Worm (Caenorhabditis elegans) whole organism, young adult: Measurements from ENCODE around the gene rpl-7A.
A peak's percentile ranks its signal among the peaks of the same experiment; 100 is the strongest.

Experiments
- D2030.7 ChIP-seq: fragments of 200-800 bp; sonication (Bioruptor generic); IDR thresholded peaks from 2 replicates; pipeline ENCODE4 v1.3.6; 2022; ENCODE audit warnings: missing genetic modification reagents, missing genetic modification characterization, missing compliant biosample characterization
- F55B11.4 ChIP-seq: sonication (generic microtip); optimal IDR thresholded peaks from 2 replicates; lab custom pipeline; 2016; ENCODE audit warnings: missing compliant biosample characterization, missing genetic modification characterization, borderline replicate concordance; ENCODE audit not compliant: insufficient read depth
- F57A8.1 ChIP-seq: fragments of 200-800 bp; sonication (Bioruptor generic); optimal IDR thresholded peaks from 2 replicates; lab custom pipeline; 2018; ENCODE audit warnings: mild to moderate bottlenecking, missing genetic modification characterization, moderate library complexity, missing compliant biosample characterization
- K12H6.12 ChIP-seq: fragments of 200-800 bp; sonication (Bioruptor generic); optimal IDR thresholded peaks from 2 replicates; lab custom pipeline; 2018; ENCODE audit warnings: mild to moderate bottlenecking, missing genetic modification characterization, missing compliant biosample characterization
- Y67H2A.10 ChIP-seq: fragments of 200-800 bp; sonication (Bioruptor generic); conservative IDR thresholded peaks from 2 replicates; pipeline ENCODE4 v1.3.6; 2022; ENCODE audit warnings: missing genetic modification reagents, missing genetic modification characterization, missing compliant biosample characterization
- Y79H2A.3 ChIP-seq: fragments of 200-800 bp; sonication (Bioruptor generic); conservative IDR thresholded peaks from 2 replicates; pipeline ENCODE4 v1.3.6; 2022; ENCODE audit warnings: missing genetic modification reagents, missing genetic modification characterization, missing compliant biosample characterization
- Y95B8A.8 ChIP-seq: fragments of 200-800 bp; sonication (Bioruptor generic); IDR thresholded peaks from 2 replicates; pipeline ENCODE4 v1.3.6; 2022; ENCODE audit warnings: missing genetic modification reagents, missing genetic modification characterization, missing compliant biosample characterization
- athp-1 ChIP-seq: sonication (generic microtip); optimal IDR thresholded peaks from 2 replicates; lab custom pipeline; 2017; ENCODE audit warnings: mild to moderate bottlenecking, missing genetic modification characterization, missing compliant biosample characterization
- attf-3 ChIP-seq: fragments of 200-800 bp; sonication (Bioruptor generic); conservative IDR thresholded peaks from 2 replicates; pipeline ENCODE4 v1.3.6; 2022; ENCODE audit warnings: missing genetic modification reagents, missing genetic modification characterization, missing compliant biosample characterization
- ccch-3 ChIP-seq: fragments of 200-800 bp; sonication (Bioruptor generic); optimal IDR thresholded peaks from 2 replicates; lab custom pipeline; 2018; ENCODE audit warnings: mild to moderate bottlenecking, missing genetic modification characterization, missing compliant biosample characterization
- cebp-1 ChIP-seq, 2 experiments: fragments of 200-800 bp in 1 of 2; sonication (Bioruptor generic) in 1 of 2; sonication (generic microtip) in 1 of 2; IDR thresholded peaks in 1 of 2; optimal IDR thresholded peaks in 1 of 2; 2 replicates each; pipeline versions ENCODE4 v1.3.6 to Lab custom; 2017 to 2022; ENCODE audit warnings: missing compliant biosample characterization in 2 of 2, missing genetic modification characterization in 2 of 2, mild to moderate bottlenecking in 1 of 2, missing genetic modification reagents in 1 of 2, moderate library complexity in 1 of 2
- cebp-2 ChIP-seq: fragments of 200-800 bp; sonication (Bioruptor generic); IDR thresholded peaks from 2 replicates; pipeline ENCODE4 v1.3.6; 2022; ENCODE audit warnings: missing genetic modification characterization, missing compliant biosample characterization
- ceh-79 ChIP-seq: sonication (generic microtip); optimal IDR thresholded peaks from 2 replicates; lab custom pipeline; 2017; ENCODE audit warnings: mild to moderate bottlenecking, missing genetic modification characterization, missing compliant biosample characterization
- ceh-91 ChIP-seq: fragments of 200-800 bp; sonication (Bioruptor generic); IDR thresholded peaks from 2 replicates; pipeline ENCODE4 v1.3.6; 2022; ENCODE audit warnings: missing genetic modification reagents, missing genetic modification characterization, missing compliant biosample characterization
- chd-7 ChIP-seq: sonication (generic microtip); optimal IDR thresholded peaks from 2 replicates; lab custom pipeline; 2016; ENCODE audit warnings: mild to moderate bottlenecking, missing genetic modification characterization, moderate library complexity, missing compliant biosample characterization
- dox-1 ChIP-seq: fragments of 200-800 bp; sonication (Bioruptor generic); IDR thresholded peaks from 2 replicates; pipeline ENCODE4 v1.3.6; 2022; ENCODE audit warnings: missing genetic modification reagents, missing genetic modification characterization, missing compliant biosample characterization
- dpff-1 ChIP-seq: sonication (generic microtip); optimal IDR thresholded peaks from 2 replicates; lab custom pipeline; 2017; ENCODE audit warnings: mild to moderate bottlenecking, missing genetic modification characterization, missing compliant biosample characterization
- egl-44 ChIP-seq: fragments of 200-800 bp; sonication (Bioruptor generic); IDR thresholded peaks from 2 replicates; pipeline ENCODE4 v1.3.6; 2022; ENCODE audit warnings: missing genetic modification reagents, missing genetic modification characterization, missing compliant biosample characterization
- hrde-1 ChIP-seq: sonication (generic microtip); optimal IDR thresholded peaks from 2 replicates; lab custom pipeline; 2016; ENCODE audit warnings: missing genetic modification characterization, mild to moderate bottlenecking, missing compliant biosample characterization, moderate library complexity, missing genotype, missing genetic modification reagents, borderline replicate concordance
- lin-40 ChIP-seq: sonication (generic microtip); optimal IDR thresholded peaks from 2 replicates; lab custom pipeline; 2016; ENCODE audit warnings: missing genetic modification characterization, mild to moderate bottlenecking, missing compliant biosample characterization, missing genotype, missing genetic modification reagents
- lsy-27 ChIP-seq: sonication (generic microtip); optimal IDR thresholded peaks from 2 replicates; lab custom pipeline; 2017; ENCODE audit warnings: missing genetic modification characterization, mild to moderate bottlenecking, missing compliant biosample characterization, antibody characterized with exemption, missing genotype, borderline replicate concordance; ENCODE audit not compliant: insufficient read depth
- madf-3 ChIP-seq: fragments of 200-800 bp; sonication (Bioruptor generic); IDR thresholded peaks from 2 replicates; pipeline ENCODE4 v1.3.6; 2022; ENCODE audit warnings: missing genetic modification reagents, missing genetic modification characterization, missing compliant biosample characterization
- mcd-1 ChIP-seq: fragments of 200-800 bp; sonication (Bioruptor generic); IDR thresholded peaks from 2 replicates; pipeline ENCODE4 v1.3.6; 2022; ENCODE audit warnings: missing genetic modification reagents, missing genetic modification characterization, missing compliant biosample characterization
- nfya-2 ChIP-seq: fragments of 200-800 bp; sonication (Bioruptor generic); IDR thresholded peaks from 2 replicates; pipeline ENCODE4 v1.3.6; 2022; ENCODE audit warnings: missing genetic modification reagents, missing genetic modification characterization, missing compliant biosample characterization
- nhr-120 ChIP-seq: fragments of 200-800 bp; sonication (Bioruptor generic); IDR thresholded peaks from 2 replicates; pipeline ENCODE4 v1.3.6; 2022; ENCODE audit warnings: missing genetic modification characterization, missing compliant biosample characterization
- nhr-179 ChIP-seq: sonication (generic microtip); optimal IDR thresholded peaks from 2 replicates; lab custom pipeline; 2016; ENCODE audit warnings: mild to moderate bottlenecking, missing genetic modification characterization, missing compliant biosample characterization
- nhr-80 ChIP-seq: sonication (generic microtip); optimal IDR thresholded peaks from 2 replicates; lab custom pipeline; 2016; ENCODE audit warnings: missing genetic modification characterization, missing compliant biosample characterization
- pha-4 ChIP-seq: fragments of 150-350 bp; sonication (generic microtip); optimal IDR thresholded peaks from 2 replicates; lab custom pipeline; 2014; ENCODE audit warnings: missing biosample characterization, missing genetic modification reagents, missing genetic modification characterization
- rec-8 ChIP-seq, 2 experiments: sonication (generic microtip); optimal IDR thresholded peaks; 2 replicates each; lab custom pipeline; 2016; ENCODE audit warnings: mild to moderate bottlenecking in 2 of 2, missing genetic modification characterization in 2 of 2, missing genetic modification reagents in 2 of 2, missing genotype in 2 of 2, missing biosample characterization in 1 of 2, missing compliant biosample characterization in 1 of 2, moderate library complexity in 1 of 2
- repo-1 ChIP-seq: sonication (generic microtip); optimal IDR thresholded peaks from 2 replicates; lab custom pipeline; 2017; ENCODE audit warnings: mild to moderate bottlenecking, missing genetic modification characterization, missing compliant biosample characterization
- sdz-38 ChIP-seq: sonication (generic microtip); optimal IDR thresholded peaks from 2 replicates; lab custom pipeline; 2016; ENCODE audit warnings: missing genotype, missing genetic modification characterization, missing compliant biosample characterization
- snpc-4 ChIP-seq, 5 experiments: fragments of 150-350 bp in 1 of 5; sonication (generic microtip) in 4 of 5; optimal IDR thresholded peaks; 2 replicates each; lab custom pipeline; 2014 to 2018; ENCODE audit warnings: missing genetic modification characterization in 5 of 5, missing biosample characterization in 3 of 5, antibody characterized with exemption in 2 of 5, mild to moderate bottlenecking in 2 of 5, missing compliant biosample characterization in 2 of 5, missing genotype in 2 of 5, moderate library complexity in 2 of 5, missing genetic modification reagents in 1 of 5
- sptf-2 ChIP-seq: fragments of 200-800 bp; sonication (Bioruptor generic); optimal IDR thresholded peaks from 2 replicates; lab custom pipeline; 2018; ENCODE audit warnings: mild to moderate bottlenecking, missing genetic modification characterization, missing compliant biosample characterization
- tbp1 ChIP-seq: fragments of 200-800 bp; sonication (Bioruptor generic); optimal IDR thresholded peaks from 2 replicates; lab custom pipeline; 2018; ENCODE audit warnings: mild to moderate bottlenecking, missing genetic modification characterization, missing compliant biosample characterization
- zfh-2 ChIP-seq: fragments of 200-800 bp; sonication (Bioruptor generic); conservative IDR thresholded peaks from 2 replicates; pipeline ENCODE4 v1.3.6; 2022; ENCODE audit warnings: missing genetic modification reagents, missing genetic modification characterization, missing compliant biosample characterization
- ztf-22 ChIP-seq: fragments of 200-800 bp; sonication (Bioruptor generic); optimal IDR thresholded peaks from 2 replicates; lab custom pipeline; 2018; ENCODE audit warnings: mild to moderate bottlenecking, missing genetic modification characterization, moderate library complexity, missing compliant biosample characterization
- ztf-26 ChIP-seq: sonication (generic microtip); optimal IDR thresholded peaks from 2 replicates; lab custom pipeline; 2017; ENCODE audit warnings: missing genetic modification characterization, missing compliant biosample characterization

The rpl-7A gene

DNA sequence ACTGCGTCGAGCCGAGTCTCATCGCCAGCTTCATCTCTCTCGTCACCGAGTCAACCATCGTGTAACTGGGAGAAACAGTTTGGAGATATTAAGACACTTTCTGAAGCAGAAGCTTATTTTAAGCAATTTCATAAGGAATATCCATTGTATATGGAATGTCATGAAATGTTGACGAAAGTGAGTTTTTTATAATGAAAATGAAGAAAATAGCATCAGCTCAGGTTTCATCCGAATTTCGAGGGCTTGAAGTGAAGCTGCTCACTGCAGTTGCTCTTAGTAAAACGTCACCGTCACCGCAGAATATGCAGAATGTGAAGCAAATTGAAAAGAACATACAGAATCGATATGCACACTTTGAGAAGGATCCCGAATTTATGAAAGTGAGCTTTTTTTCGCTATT is 22.7 kb upstream of the rpl-7A start (continued):
- TF ChIP-seq nfya-2 (no peak), ccch-3 (GFP tag; lab: Kevin White, UChicago) (no peak)

DNA sequence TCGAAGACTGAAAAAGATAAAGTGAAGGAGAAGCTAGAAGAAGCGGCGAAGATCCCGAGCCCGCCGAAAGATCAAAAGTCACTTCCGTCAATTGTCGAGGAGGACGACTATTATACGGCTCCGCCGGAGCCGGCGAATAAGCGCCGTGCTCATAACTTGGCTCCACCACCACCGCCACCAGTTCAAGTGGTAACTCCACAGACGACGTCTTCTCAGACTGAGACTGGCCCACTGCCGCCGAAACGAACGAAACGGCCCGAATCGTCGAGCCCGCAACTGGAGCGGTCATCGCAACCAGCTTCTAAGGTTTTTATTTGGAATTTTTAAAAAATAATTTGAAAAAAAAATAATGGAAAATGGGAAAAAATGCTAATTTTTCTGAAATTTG is 21.6 kb upstream of the rpl-7A start:
- 0 out of 2 replicates have a peak, but pooled peaks have one; percentile 58 for TF ChIP-seq Y79H2A.3 (GFP tag; lab: Robert Waterston, UW)
- TF ChIP-seq zfh-2 (GFP tag; lab: Robert Waterston, UW) = peak; percentile 69
- TF ChIP-seq mcd-1 (GFP tag; lab: Robert Waterston, UW) = 0 out of 2 replicates have a peak, but pooled peaks have one; percentile 6
- no peak for TF ChIP-seq ceh-91 (GFP tag; lab: Robert Waterston, UW)

DNA sequence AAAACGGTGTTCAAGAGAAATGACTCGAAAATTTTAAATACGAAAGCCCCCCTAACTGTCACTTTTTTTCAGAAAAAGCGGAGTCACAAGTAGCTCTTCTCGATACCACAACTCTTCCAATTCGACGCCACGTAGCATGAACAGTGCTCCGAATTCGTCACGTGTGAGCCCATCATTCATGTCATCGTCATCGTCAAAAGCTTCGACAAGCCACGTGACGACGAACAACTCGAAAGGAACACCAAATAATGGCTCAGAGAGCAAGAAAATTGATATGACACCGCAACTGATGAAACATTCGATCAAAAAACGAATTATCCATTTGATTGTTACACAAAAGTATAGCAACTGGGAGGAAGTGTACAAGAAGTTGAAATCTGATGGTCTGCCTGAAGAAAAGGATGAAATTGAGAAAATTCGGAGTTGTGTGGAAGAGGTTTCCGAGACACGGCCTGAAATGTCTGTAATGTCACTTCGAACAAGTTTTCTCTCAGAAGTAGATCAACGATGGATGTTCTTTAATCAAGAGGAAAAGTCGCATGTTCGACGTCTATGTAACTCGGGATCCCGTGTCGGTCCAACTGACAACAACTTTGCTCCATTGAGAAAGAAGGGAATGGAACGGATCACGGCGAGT is 21.0 kb upstream of the rpl-7A start:
- no peak for TF ChIP-seq athp-1 (tag; lab: Kevin White, UChicago)
- no peak for TF ChIP-seq K12H6.12 (tag; lab: Kevin White, UChicago)
- TF ChIP-seq, all 124 proteins: peak for 0

DNA sequence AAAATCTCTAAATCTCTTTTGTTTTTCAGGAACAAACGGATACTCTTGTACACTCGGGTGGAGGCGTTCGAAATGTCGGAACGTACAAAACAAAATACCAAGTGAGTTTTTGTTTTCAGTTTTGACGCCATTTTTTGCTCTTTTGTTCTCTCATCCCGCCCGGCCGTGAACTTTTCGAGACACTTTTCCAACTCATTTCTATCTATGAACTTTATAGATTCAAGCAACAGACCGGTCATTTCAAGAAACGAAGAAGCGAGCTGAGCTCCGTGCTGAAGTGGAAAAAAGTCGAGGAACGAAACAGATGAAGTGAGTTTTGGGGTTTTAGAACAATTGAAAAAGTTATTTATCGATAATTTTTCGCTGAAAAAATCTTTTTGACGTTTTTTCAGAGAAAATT is 20.1 kb upstream of the rpl-7A start:
- TF ChIP-seq cebp-2 (GFP tag; lab: Robert Waterston, UW) = no peak

DNA sequence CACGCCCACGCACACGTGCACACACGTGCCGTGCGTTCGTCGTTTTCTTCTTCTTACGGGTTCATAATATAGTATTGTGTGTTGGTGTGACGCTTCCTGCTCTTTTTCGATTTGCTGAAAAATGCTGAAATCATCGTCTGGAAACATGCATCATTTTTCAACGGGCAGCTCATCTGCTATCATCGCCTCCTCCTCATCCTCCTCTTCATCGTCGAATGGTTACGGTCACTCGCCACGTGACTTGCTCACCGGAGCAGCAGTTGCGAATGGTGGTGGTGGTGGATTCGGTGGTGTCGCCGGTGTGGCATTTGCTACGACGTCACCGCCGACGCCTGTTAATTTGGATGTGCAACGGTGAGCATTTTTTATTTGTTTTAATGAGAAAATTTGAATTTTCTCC is 18.3 kb upstream of the rpl-7A start:
- TF ChIP-seq cebp-1 (GFP tag; IDR thresholded peaks at IDR 0.05; lab: Robert Waterston, UW) (no peak), cebp-1 (tag; optimal IDR thresholded peaks at IDR 0.05; lab: Kevin White, UChicago) (peak; percentile 28), sdz-38 (no peak), nhr-80 (tag; lab: Kevin White, UChicago) (no peak), ztf-22 (GFP tag; lab: Kevin White, UChicago) (peak; percentile 5), ceh-91 (GFP tag; lab: Robert Waterston, UW) (no peak), Y79H2A.3 (GFP tag; lab: Robert Waterston, UW) (no peak), K12H6.12 (tag; lab: Kevin White, UChicago) (no peak), rec-8 (tag; optimal IDR thresholded peaks at IDR 0.05; lab: Kevin White, UChicago) (no peak), sptf-2 (GFP tag; lab: Kevin White, UChicago) (no peak), lsy-27 (tag; lab: Kevin White, UChicago) (no peak), snpc-4 (GFP tag; optimal IDR thresholded peaks at IDR 0.05; lab: Kevin White, UChicago) (no peak), snpc-4 (tag; optimal IDR thresholded peaks at IDR 0.05; lab: Kevin White, UChicago) (no peak), attf-3 (GFP tag; lab: Robert Waterston, UW) (no peak), dpff-1 (tag; lab: Kevin White, UChicago) (no peak), pha-4 (tag; lab: Kevin White, UChicago) (no peak), D2030.7 (GFP tag; lab: Robert Waterston, UW) (no peak), hrde-1 (tag; lab: Kevin White, UChicago) (no peak), ceh-79 (tag; lab: Kevin White, UChicago) (no peak), lin-40 (tag; lab: Kevin White, UChicago) (no peak), Y67H2A.10 (GFP tag; lab: Robert Waterston, UW) (no peak), ztf-26 (peak; percentile 20), zfh-2 (GFP tag; lab: Robert Waterston, UW) (peak; percentile 58; the same call in 1 of the 2 replicates), chd-7 (tag; lab: Kevin White, UChicago) (peak; percentile 17), nfya-2 (no peak), nhr-179 (no peak), tbp1 (GFP tag; lab: Kevin White, UChicago) (peak; percentile 6), cebp-2 (GFP tag; lab: Robert Waterston, UW) (no peak), repo-1 (tag; lab: Kevin White, UChicago) (peak; percentile 7), Y95B8A.8 (GFP tag; lab: Robert Waterston, UW) (0 out of 2 replicates have a peak, but pooled peaks have one; percentile 20), egl-44 (GFP tag; lab: Robert Waterston, UW) (0 out of 2 replicates have a peak, but pooled peaks have one; percentile 51), F55B11.4 (tag; lab: Kevin White, UChicago) (no peak), F57A8.1 (GFP tag; lab: Kevin White, UChicago) (no peak), dox-1 (GFP tag; lab: Robert Waterston, UW) (0 out of 2 replicates have a peak, but pooled peaks have one; percentile 36), nhr-120 (GFP tag; lab: Robert Waterston, UW) (no peak), madf-3 (GFP tag; lab: Robert Waterston, UW) (0 out of 2 replicates have a peak, but pooled peaks have one; percentile 12)
